Worm (Caenorhabditis elegans): ENCODE results near the gene C26B9.1.

C26B9.1 gene

DNA sequence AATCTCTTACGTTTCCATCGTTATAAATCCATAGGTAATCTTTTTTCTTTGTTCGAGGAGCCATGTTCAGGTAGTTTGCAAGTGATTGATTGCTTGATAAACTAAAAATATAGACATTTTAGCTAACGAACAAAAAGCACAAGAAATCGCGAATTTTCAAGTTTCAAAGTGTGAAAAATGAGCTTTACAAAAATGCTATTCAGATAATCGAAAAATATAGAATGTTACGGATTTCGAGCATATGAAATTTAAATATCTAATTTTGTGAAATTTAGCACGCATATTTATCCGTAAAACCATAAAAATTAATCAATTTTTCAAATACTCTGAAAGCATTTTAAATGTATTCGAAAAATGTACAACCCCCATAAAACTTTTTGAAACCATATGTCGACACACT lies 9.0 kb upstream of the C26B9.1 start, which contains the start of gene C26B9.6:
TSS of gene C26B9.6 (minus strand) at position 101 of the 400 bp plus-strand sequence.
- TF ChIP-seq tlp-1 (tag; optimal IDR thresholded peaks at IDR 0.05) (no peak), pax-3 (tag; optimal IDR thresholded peaks at IDR 0.05) (no peak), jun-1 (tag; optimal IDR thresholded peaks at IDR 0.05) (no peak), nhr-20 (tag; optimal IDR thresholded peaks at IDR 0.05) (no peak), lin-13 (GFP tag; optimal IDR thresholded peaks at IDR 0.05) (no peak), ceh-88 (GFP tag; IDR thresholded peaks at IDR 0.05) (no peak), fkh-10 (GFP tag; optimal IDR thresholded peaks at IDR 0.05) (no peak)

- TF ChIP-seq fos-1 (tag; optimal IDR thresholded peaks at IDR 0.05), result no peak
- TF ChIP-seq tbx-2 (tag; optimal IDR thresholded peaks at IDR 0.05), result peak; percentile 55
- TF ChIP-seq aly-2 (tag; optimal IDR thresholded peaks at IDR 0.05), result no peak
- TF ChIP-seq lin-14 (GFP tag; optimal IDR thresholded peaks at IDR 0.05), result peak; percentile 90
- no peak for TF ChIP-seq pqm-1 (tag; optimal IDR thresholded peaks at IDR 0.05)
- no peak for TF ChIP-seq nhr-84 (tag; optimal IDR thresholded peaks at IDR 0.05)
- TF ChIP-seq tlp-1 (tag; optimal IDR thresholded peaks at IDR 0.05), result no peak
- peak; percentile 29 for TF ChIP-seq jun-1 (tag; optimal IDR thresholded peaks at IDR 0.05)
- peak; percentile 44 to 61 for TF ChIP-seq lsy-2 (tag; optimal IDR thresholded peaks at IDR 0.05)
- TF ChIP-seq ceh-8 (GFP tag; optimal IDR thresholded peaks at IDR 0.05), result no peak
- peak; percentile 25 for TF ChIP-seq hpl-2 (GFP tag; optimal IDR thresholded peaks at IDR 0.05)
- peak; percentile 8 for TF ChIP-seq snpc-4 (tag; optimal IDR thresholded peaks at IDR 0.05)
- peak; percentile 45 for TF ChIP-seq xbp-1 (tag; optimal IDR thresholded peaks at IDR 0.05)
- TF ChIP-seq mef-2 (tag; optimal IDR thresholded peaks at IDR 0.05), result no peak
- TF ChIP-seq nhr-77 (tag; optimal IDR thresholded peaks at IDR 0.05), result no peak
- no peak for TF ChIP-seq C34B4.2 (tag; optimal IDR thresholded peaks at IDR 0.05)
- TF ChIP-seq unc-62 (GFP tag; optimal IDR thresholded peaks at IDR 0.05), result no peak
- TF ChIP-seq lin-13 (GFP tag; optimal IDR thresholded peaks at IDR 0.05), result no peak
- TF ChIP-seq alr-1 (tag; optimal IDR thresholded peaks at IDR 0.05; ENCODE audit: borderline replicate concordance), result no peak
- peak; percentile 31 to 62 (median 43) for TF ChIP-seq ceh-82 (tag; optimal IDR thresholded peaks at IDR 0.05)
- TF ChIP-seq nhr-20 (tag; optimal IDR thresholded peaks at IDR 0.05), result peak; percentile 64
- TF ChIP-seq blmp-1 (tag; optimal IDR thresholded peaks at IDR 0.05), result peak; percentile 63
- no peak for TF ChIP-seq efl-3 (GFP tag; optimal IDR thresholded peaks at IDR 0.05)
- peak; percentile 45 for TF ChIP-seq nhr-90 (tag; optimal IDR thresholded peaks at IDR 0.05; ENCODE audit: poor library complexity)
- peak in 1 of 2 experiments; percentile 83 for TF ChIP-seq mdl-1 (tag; optimal IDR thresholded peaks at IDR 0.05)
- no peak for TF ChIP-seq sox-4 (tag; optimal IDR thresholded peaks at IDR 0.05)
- TF ChIP-seq fkh-8 (tag; optimal IDR thresholded peaks at IDR 0.05), result peak; percentile 64
- peak in 1 of 2 experiments; percentile 48 for TF ChIP-seq efl-1 (optimal IDR thresholded peaks at IDR 0.05)
- TF ChIP-seq efl-1 (GFP tag; optimal IDR thresholded peaks at IDR 0.05 in 1 of 2), result peak; percentile 2 to 20
- peak; percentile 29 for TF ChIP-seq skn-1 (tag; optimal IDR thresholded peaks at IDR 0.05)
- TF ChIP-seq nhr-19 (GFP tag; conservative IDR thresholded peaks at IDR 0.05), result peak; percentile 21; the same call in 1 of the 2 replicates
- no peak for TF ChIP-seq dsc-1 (tag; optimal IDR thresholded peaks at IDR 0.05)
- peak; percentile 43 for TF ChIP-seq nhr-47 (tag; optimal IDR thresholded peaks at IDR 0.05)
- TF ChIP-seq dpl-1 (GFP tag; optimal IDR thresholded peaks at IDR 0.05), result peak in 1 of 3 experiments; percentile 24
- TF ChIP-seq mep-1 (tag; optimal IDR thresholded peaks at IDR 0.05), result peak; percentile 72
- no peak for TF ChIP-seq hlh-4 (tag; optimal IDR thresholded peaks at IDR 0.05)
- peak; percentile 67 for TF ChIP-seq snu-23 (GFP tag; optimal IDR thresholded peaks at IDR 0.05)
- TF ChIP-seq nhr-76 (tag; optimal IDR thresholded peaks at IDR 0.05), result no peak
- TF ChIP-seq rnt-1 (tag; optimal IDR thresholded peaks at IDR 0.05), result peak; percentile 53
- no peak for TF ChIP-seq aha-1 (tag; optimal IDR thresholded peaks at IDR 0.05)
- TF ChIP-seq C16A3.4 (tag; optimal IDR thresholded peaks at IDR 0.05), result peak; percentile 10
- TF ChIP-seq fkh-4 (tag; optimal IDR thresholded peaks at IDR 0.05; ENCODE audit: borderline replicate concordance), result no peak
- no peak for TF ChIP-seq egl-27 (tag; optimal IDR thresholded peaks at IDR 0.05)
- TF ChIP-seq fkh-10 (GFP tag; optimal IDR thresholded peaks at IDR 0.05), result peak; percentile 20
- peak; percentile 61 for TF ChIP-seq swsn-7 (tag; optimal IDR thresholded peaks at IDR 0.05)
- peak; percentile 37 for TF ChIP-seq isw-1 (GFP tag; IDR thresholded peaks at IDR 0.05)
- peak in 1 of 6 experiments; percentile 49 for TF ChIP-seq elt-3 (tag; optimal IDR thresholded peaks at IDR 0.05)
- peak; percentile 25 to 58 for TF ChIP-seq lin-35 (GFP tag; optimal IDR thresholded peaks at IDR 0.05)
- TF ChIP-seq unc-86 (tag; optimal IDR thresholded peaks at IDR 0.05), result peak; percentile 24
Observed at ce11 chrX:5336498-5336897, 7.9 kb upstream of the C26B9.1 start.
